Fruit fly (Drosophila melanogaster): ENCODE results near the gene Gga.

The Gga gene

DNA sequence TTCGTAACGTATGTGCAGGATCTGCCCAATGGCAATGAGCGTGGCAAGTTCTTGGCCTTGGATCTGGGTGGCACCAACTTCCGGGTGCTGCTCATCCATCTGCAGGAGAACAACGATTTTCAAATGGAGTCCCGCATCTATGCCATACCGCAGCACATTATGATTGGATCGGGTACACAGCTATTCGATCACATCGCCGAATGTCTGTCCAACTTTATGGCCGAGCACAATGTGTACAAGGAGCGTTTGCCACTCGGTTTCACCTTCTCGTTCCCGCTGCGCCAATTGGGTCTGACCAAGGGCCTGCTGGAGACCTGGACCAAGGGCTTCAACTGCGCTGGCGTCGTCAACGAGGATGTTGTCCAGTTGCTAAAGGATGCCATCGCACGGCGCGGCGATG is 14.2 kb upstream of the Gga start:
- TF ChIP-seq CG10348 (GFP tag; IDR thresholded peaks at IDR 0.05), result no peak
- no peak for TF ChIP-seq Pif1A (GFP tag; optimal IDR thresholded peaks at IDR 0.05)
- TF ChIP-seq CG12605 (GFP tag; IDR thresholded peaks at IDR 0.05), result no peak
- TF ChIP-seq CG13204 (GFP tag; optimal IDR thresholded peaks at IDR 0.05), result no peak
- TF ChIP-seq Pif1B (GFP tag; optimal IDR thresholded peaks at IDR 0.05), result no peak
- TF ChIP-seq CG32121 (GFP tag; IDR thresholded peaks at IDR 0.05), result no peak
- no peak for TF ChIP-seq CG8159 (tag; optimal IDR thresholded peaks at IDR 0.05)
- no peak for TF ChIP-seq CG15710 (tag; optimal IDR thresholded peaks at IDR 0.05)
- no peak for TF ChIP-seq EcR (GFP tag; optimal IDR thresholded peaks at IDR 0.05)
- TF ChIP-seq CG34367 (tag; optimal IDR thresholded peaks at IDR 0.05), result no peak
- no peak for TF ChIP-seq CG4496 (GFP tag; IDR thresholded peaks at IDR 0.05)
- TF ChIP-seq Ets98B (GFP tag; IDR thresholded peaks at IDR 0.05), result no peak
- TF ChIP-seq CG9948 (tag; optimal IDR thresholded peaks at IDR 0.05), result no peak
- TF ChIP-seq gl (tag; optimal IDR thresholded peaks at IDR 0.05), result no peak
- no peak for TF ChIP-seq CG8301 (tag; optimal IDR thresholded peaks at IDR 0.05)
- TF ChIP-seq fd96Ca (GFP tag; IDR thresholded peaks at IDR 0.05), result no peak
- no peak for TF ChIP-seq CG17806 (tag; optimal IDR thresholded peaks at IDR 0.05)
- no peak for TF ChIP-seq CG14655 (GFP tag; optimal IDR thresholded peaks at IDR 0.05)

DNA sequence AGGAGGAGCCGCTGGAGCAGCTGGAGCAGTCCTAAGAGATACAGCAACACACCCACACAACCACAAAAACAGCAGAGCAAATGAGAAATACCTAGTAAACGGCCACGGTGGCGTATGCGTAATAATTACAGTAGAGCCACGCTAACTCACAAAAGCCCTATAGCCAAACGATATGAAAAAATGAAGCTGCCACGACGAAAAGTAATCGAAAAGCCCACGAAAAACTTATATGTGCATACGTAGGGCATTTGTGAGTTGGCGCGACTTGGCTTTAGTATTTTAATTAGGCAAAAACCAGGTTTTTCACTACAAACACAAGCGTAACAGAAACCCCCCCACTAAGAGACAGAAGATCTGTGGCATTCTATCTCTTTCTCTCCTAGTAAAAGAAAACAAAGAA is 12.9 kb upstream of the Gga start:
- TF ChIP-seq CG14655 (GFP tag; optimal IDR thresholded peaks at IDR 0.05), result no peak
- no peak for TF ChIP-seq CG8159 (tag; optimal IDR thresholded peaks at IDR 0.05)
- TF ChIP-seq Ets98B (GFP tag; IDR thresholded peaks at IDR 0.05), result no peak
- TF ChIP-seq Snoo (tag; optimal IDR thresholded peaks at IDR 0.05), result no peak
- TF ChIP-seq CG15710 (tag; optimal IDR thresholded peaks at IDR 0.05), result no peak
- no peak for TF ChIP-seq Pif1B (GFP tag; optimal IDR thresholded peaks at IDR 0.05)
- TF ChIP-seq EcR (GFP tag; optimal IDR thresholded peaks at IDR 0.05), result no peak
- TF ChIP-seq CG9948 (tag; optimal IDR thresholded peaks at IDR 0.05), result no peak

DNA sequence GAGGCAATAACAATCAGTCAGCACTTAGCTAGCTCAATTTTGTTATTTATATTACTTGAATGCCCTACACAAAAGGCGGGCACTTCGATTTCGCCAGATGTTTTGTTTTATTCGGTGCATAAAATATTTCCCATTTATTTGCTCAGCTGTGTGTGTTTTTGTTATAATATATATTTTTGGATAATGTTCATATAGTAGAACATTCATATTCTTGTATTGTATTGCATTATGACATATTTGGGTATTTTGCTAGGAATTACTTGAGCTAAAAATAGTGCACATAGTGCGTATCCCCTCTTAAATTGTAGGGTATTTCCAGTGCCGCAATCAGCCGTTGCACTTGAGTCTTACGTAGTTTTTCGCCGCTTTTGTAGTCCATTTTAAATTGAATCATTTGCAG is 10.9 kb upstream of the Gga start:
- peak; percentile 42; the same call in 1 of the 2 replicates for TF ChIP-seq CG32121 (GFP tag; IDR thresholded peaks at IDR 0.05)
- peak; percentile 15 for TF ChIP-seq CG9948 (tag; optimal IDR thresholded peaks at IDR 0.05)
- no peak for TF ChIP-seq CG12605 (GFP tag; IDR thresholded peaks at IDR 0.05)
- peak; percentile 49; the same call in 1 of the 2 replicates for TF ChIP-seq Ets98B (GFP tag; IDR thresholded peaks at IDR 0.05)
- TF ChIP-seq CG13204 (GFP tag; optimal IDR thresholded peaks at IDR 0.05), result no peak
- TF ChIP-seq Pif1A (GFP tag; optimal IDR thresholded peaks at IDR 0.05), result peak; percentile 53
- TF ChIP-seq EcR (GFP tag; optimal IDR thresholded peaks at IDR 0.05), result no peak
- no peak; the same call in 2 of the 3 replicates for TF ChIP-seq CG4496 (GFP tag; IDR thresholded peaks at IDR 0.05)
- peak; percentile 37 for TF ChIP-seq CG8159 (tag; optimal IDR thresholded peaks at IDR 0.05)
- peak; percentile 37 for TF ChIP-seq Snoo (tag; optimal IDR thresholded peaks at IDR 0.05)
- no peak for TF ChIP-seq CG10348 (GFP tag; IDR thresholded peaks at IDR 0.05)
- TF ChIP-seq CG14655 (GFP tag; optimal IDR thresholded peaks at IDR 0.05), result peak; percentile 35
- peak; percentile 32 for TF ChIP-seq CG15710 (tag; optimal IDR thresholded peaks at IDR 0.05)
- TF ChIP-seq CG8301 (tag; optimal IDR thresholded peaks at IDR 0.05), result peak; percentile 42
- TF ChIP-seq Pif1B (GFP tag; optimal IDR thresholded peaks at IDR 0.05), result peak; percentile 31

DNA sequence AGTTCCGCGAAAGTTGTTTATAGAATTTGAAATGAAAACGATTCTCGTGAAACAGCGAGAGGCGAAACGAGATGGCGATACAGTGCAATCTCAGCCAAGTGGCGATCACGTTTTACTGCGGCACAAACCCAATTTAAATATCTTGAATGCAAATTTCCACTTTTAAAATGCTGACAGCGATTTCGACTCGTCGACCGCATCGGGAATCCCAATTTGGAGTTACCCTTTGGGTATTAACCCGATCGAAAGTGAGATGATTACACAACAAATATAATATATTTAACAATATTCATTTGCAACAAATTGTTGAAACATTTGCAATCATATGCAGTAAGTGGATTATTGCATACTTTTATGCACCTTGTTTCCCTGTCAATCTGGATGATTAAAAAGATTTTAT is 10.2 kb upstream of the Gga start:
- TF ChIP-seq CG34367 (tag; optimal IDR thresholded peaks at IDR 0.05) (no peak), CG9948 (tag; optimal IDR thresholded peaks at IDR 0.05) (no peak), CG32121 (GFP tag; IDR thresholded peaks at IDR 0.05) (no peak), CG14655 (GFP tag; optimal IDR thresholded peaks at IDR 0.05) (no peak), D1 (tag; optimal IDR thresholded peaks at IDR 0.05) (no peak), fd96Ca (GFP tag; IDR thresholded peaks at IDR 0.05) (no peak), CG10348 (GFP tag; IDR thresholded peaks at IDR 0.05) (no peak), CG8159 (tag; optimal IDR thresholded peaks at IDR 0.05) (no peak), CG8301 (tag; optimal IDR thresholded peaks at IDR 0.05) (no peak), Snoo (tag; optimal IDR thresholded peaks at IDR 0.05) (no peak), Pif1B (GFP tag; optimal IDR thresholded peaks at IDR 0.05) (no peak), Ets98B (GFP tag; IDR thresholded peaks at IDR 0.05) (no peak), CG13204 (GFP tag; optimal IDR thresholded peaks at IDR 0.05) (no peak), CG15710 (tag; optimal IDR thresholded peaks at IDR 0.05) (no peak), EcR (GFP tag; optimal IDR thresholded peaks at IDR 0.05) (no peak), gl (tag; optimal IDR thresholded peaks at IDR 0.05) (no peak), CG4496 (GFP tag; IDR thresholded peaks at IDR 0.05) (no peak), Pif1A (GFP tag; optimal IDR thresholded peaks at IDR 0.05) (no peak), rn (GFP tag; IDR thresholded peaks at IDR 0.05) (no peak)

DNA sequence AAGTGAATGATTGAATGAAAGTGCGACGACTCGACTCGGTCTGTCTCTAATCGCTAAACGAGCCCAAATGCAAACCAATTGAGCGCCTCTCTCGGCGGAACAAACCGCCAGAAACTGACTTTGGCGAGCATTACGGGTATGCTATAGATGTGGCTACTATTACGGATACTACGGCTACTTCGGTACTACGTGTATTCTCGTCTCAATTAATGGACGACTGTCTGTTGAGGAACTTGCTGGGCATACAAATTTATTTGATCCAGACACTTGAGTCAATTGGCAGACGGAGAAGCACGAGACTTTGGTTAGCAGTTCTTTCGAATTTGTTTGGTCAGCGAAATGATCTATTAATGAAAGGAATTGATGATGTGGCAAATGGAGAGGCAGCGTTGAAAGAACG is 6.4 kb upstream of the Gga start:
- TF ChIP-seq CG15710 (tag; optimal IDR thresholded peaks at IDR 0.05) (no peak), CG12605 (GFP tag; IDR thresholded peaks at IDR 0.05) (no peak), EcR (GFP tag; optimal IDR thresholded peaks at IDR 0.05) (no peak), CG17806 (tag; optimal IDR thresholded peaks at IDR 0.05) (no peak), CG14655 (GFP tag; optimal IDR thresholded peaks at IDR 0.05) (no peak), fd96Ca (GFP tag; IDR thresholded peaks at IDR 0.05) (no peak), CG13204 (GFP tag; optimal IDR thresholded peaks at IDR 0.05) (no peak), D1 (tag; optimal IDR thresholded peaks at IDR 0.05) (no peak), CG10348 (GFP tag; IDR thresholded peaks at IDR 0.05) (no peak), CG34367 (tag; optimal IDR thresholded peaks at IDR 0.05) (no peak), Pif1A (GFP tag; optimal IDR thresholded peaks at IDR 0.05) (no peak), Pif1B (GFP tag; optimal IDR thresholded peaks at IDR 0.05) (no peak), Snoo (tag; optimal IDR thresholded peaks at IDR 0.05) (no peak), Ets98B (GFP tag; IDR thresholded peaks at IDR 0.05) (no peak)

DNA sequence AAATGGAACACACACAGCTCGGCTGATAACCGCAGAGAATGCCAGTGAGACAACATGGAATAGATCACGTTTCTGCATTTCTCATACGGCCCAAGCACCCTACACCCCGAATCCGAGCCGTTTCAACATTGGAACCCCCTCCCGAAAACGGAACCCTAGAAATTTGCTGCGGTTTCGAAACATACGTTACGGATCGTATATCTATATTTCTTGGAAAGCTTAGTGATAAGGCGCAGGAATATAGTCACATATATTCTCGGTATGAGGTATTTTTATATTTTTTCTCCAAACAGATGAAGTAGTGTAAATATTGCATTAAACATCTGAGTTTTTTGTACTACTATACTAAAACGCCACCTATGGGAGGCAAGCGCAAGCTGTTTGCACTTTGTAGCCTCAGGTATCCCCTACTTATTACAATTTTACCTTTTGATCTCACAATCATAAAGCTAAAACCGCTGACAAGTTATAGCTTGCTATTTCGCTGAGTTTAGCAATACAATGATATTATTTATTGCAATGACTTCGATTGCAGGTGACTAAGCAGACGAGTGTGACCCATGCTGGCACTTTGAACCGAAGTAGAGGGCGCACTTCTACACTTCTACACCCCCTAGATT is 5.4 kb upstream of the Gga start:
- TF ChIP-seq Ets98B (GFP tag; IDR thresholded peaks at IDR 0.05), result no peak
- no peak for TF ChIP-seq CG15710 (tag; optimal IDR thresholded peaks at IDR 0.05)
- TF ChIP-seq EcR (GFP tag; optimal IDR thresholded peaks at IDR 0.05), result no peak
- no peak for TF ChIP-seq CG8301 (tag; optimal IDR thresholded peaks at IDR 0.05)
- no peak for TF ChIP-seq Pif1A (GFP tag; optimal IDR thresholded peaks at IDR 0.05)
- no peak for TF ChIP-seq CG4496 (GFP tag; IDR thresholded peaks at IDR 0.05)
- TF ChIP-seq CG12605 (GFP tag; IDR thresholded peaks at IDR 0.05), result no peak
- TF ChIP-seq CG9948 (tag; optimal IDR thresholded peaks at IDR 0.05), result no peak
- no peak for TF ChIP-seq Snoo (tag; optimal IDR thresholded peaks at IDR 0.05)
